Worm (Caenorhabditis elegans) whole organism, L3 larva: ENCODE results near the gene hpo-6.
A peak's percentile ranks its signal among the peaks of the same experiment; 100 is the strongest.

Experiments used
- R02D3.7 ChIP-seq: fragments of 150-350 bp; optimal IDR thresholded peaks from 2 replicates; lab custom pipeline; 2014; ENCODE audit warnings: missing biosample characterization, missing genetic modification characterization
- ZK546.5 ChIP-seq: sonication (generic microtip); optimal IDR thresholded peaks from 2 replicates; lab custom pipeline; 2017; ENCODE audit warnings: missing biosample characterization, missing genetic modification characterization
- aly-2 ChIP-seq: fragments of 150-350 bp; optimal IDR thresholded peaks from 2 replicates; lab custom pipeline; 2014; ENCODE audit warnings: missing biosample characterization, missing genetic modification characterization
- ama-1 ChIP-seq: fragments of 150-350 bp; optimal IDR thresholded peaks from 2 replicates; lab custom pipeline; 2018
- ceh-16 ChIP-seq: sonication (generic microtip); optimal IDR thresholded peaks from 2 replicates; lab custom pipeline; 2017; ENCODE audit warnings: missing biosample characterization, missing genetic modification characterization
- ceh-28 ChIP-seq: fragments of 150-350 bp; optimal IDR thresholded peaks from 2 replicates; lab custom pipeline; 2014; ENCODE audit warnings: missing biosample characterization, missing genetic modification reagents, missing genetic modification characterization
- ceh-82 ChIP-seq: fragments of 150-350 bp; optimal IDR thresholded peaks from 2 replicates; lab custom pipeline; 2014; ENCODE audit warnings: missing biosample characterization, missing genetic modification characterization
- ceh-9 ChIP-seq: sonication (generic microtip); optimal IDR thresholded peaks from 2 replicates; lab custom pipeline; 2018; ENCODE audit warnings: missing biosample characterization, missing genetic modification characterization
- daf-12 ChIP-seq: fragments of 150-350 bp; optimal IDR thresholded peaks from 2 replicates; lab custom pipeline; 2014; ENCODE audit warnings: missing biosample characterization, missing genetic modification reagents, missing genetic modification characterization
- egl-27 ChIP-seq: sonication (generic microtip); optimal IDR thresholded peaks from 4 replicates; lab custom pipeline; 2017; ENCODE audit warnings: missing biosample characterization, missing genetic modification reagents, missing genetic modification characterization
- egl-5 ChIP-seq: fragments of 150-350 bp; optimal IDR thresholded peaks from 2 replicates; lab custom pipeline; 2017; ENCODE audit warnings: missing biosample characterization, missing genetic modification reagents, missing genetic modification characterization, inconsistent platforms
- elt-1 ChIP-seq: fragments of 150-350 bp; optimal IDR thresholded peaks from 2 replicates; lab custom pipeline; 2014; ENCODE audit warnings: missing biosample characterization, missing genetic modification characterization
- elt-2 ChIP-seq: sonication (generic microtip); optimal IDR thresholded peaks from 2 replicates; lab custom pipeline; 2016; ENCODE audit warnings: missing genetic modification reagents, mild to moderate bottlenecking, missing genetic modification characterization, missing compliant biosample characterization
- elt-3 ChIP-seq, 3 experiments: fragments of 150-350 bp in 1 of 3; sonication (generic microtip) in 2 of 3; optimal IDR thresholded peaks; 2 replicates in 2 of 3; 4 replicates in 1 of 3; lab custom pipeline; 2014 to 2017; ENCODE audit warnings: missing biosample characterization in 3 of 3, missing genetic modification characterization in 3 of 3
- eor-1 ChIP-seq, 2 experiments: fragments of 150-350 bp; optimal IDR thresholded peaks; 2 replicates each; lab custom pipeline; 2014 to 2018; ENCODE audit warnings: missing biosample characterization in 2 of 2, missing genetic modification characterization in 2 of 2
- fkh-10 ChIP-seq: sonication (generic microtip); optimal IDR thresholded peaks from 2 replicates; lab custom pipeline; 2017; ENCODE audit warnings: missing biosample characterization, missing genetic modification reagents, missing genetic modification characterization
- fkh-2 ChIP-seq: fragments of 150-350 bp; optimal IDR thresholded peaks from 2 replicates; lab custom pipeline; 2014; ENCODE audit warnings: missing biosample characterization, missing genetic modification reagents, missing genetic modification characterization
- hmg-11 ChIP-seq: sonication (generic microtip); optimal IDR thresholded peaks from 2 replicates; lab custom pipeline; 2016; ENCODE audit warnings: missing genetic modification characterization, missing compliant biosample characterization
- jun-1 ChIP-seq: fragments of 150-350 bp; optimal IDR thresholded peaks from 2 replicates; lab custom pipeline; 2014; ENCODE audit warnings: missing biosample characterization, missing genetic modification reagents, missing genetic modification characterization
- lin-15B ChIP-seq: fragments of 150-350 bp; optimal IDR thresholded peaks from 2 replicates; lab custom pipeline; 2014; ENCODE audit warnings: missing biosample characterization, missing genetic modification characterization
- lsy-12 ChIP-seq: sonication (generic microtip); optimal IDR thresholded peaks from 2 replicates; lab custom pipeline; 2016; ENCODE audit warnings: mild to moderate bottlenecking, missing genetic modification characterization, missing compliant biosample characterization
- mml-1 ChIP-seq: fragments of 150-350 bp; sonication (generic microtip); optimal IDR thresholded peaks from 3 replicates; lab custom pipeline; 2014; ENCODE audit warnings: missing biosample characterization, missing genetic modification characterization
- nfya-1 ChIP-seq: sonication (generic microtip); optimal IDR thresholded peaks from 2 replicates; lab custom pipeline; 2017; ENCODE audit warnings: missing genetic modification characterization, mild to moderate bottlenecking, missing compliant biosample characterization, antibody characterized with exemption, moderate library complexity; ENCODE audit not compliant: insufficient read depth
- nhr-11 ChIP-seq: fragments of 150-350 bp; optimal IDR thresholded peaks from 2 replicates; lab custom pipeline; 2014; ENCODE audit warnings: missing biosample characterization, missing genetic modification characterization
- nhr-12 ChIP-seq: fragments of 150-350 bp; optimal IDR thresholded peaks from 2 replicates; lab custom pipeline; 2014; ENCODE audit warnings: missing biosample characterization, missing genetic modification characterization
- nhr-23 ChIP-seq: fragments of 150-350 bp; optimal IDR thresholded peaks from 2 replicates; lab custom pipeline; 2014; ENCODE audit warnings: missing biosample characterization, missing genetic modification reagents, missing genetic modification characterization
- nhr-25 ChIP-seq: sonication (generic microtip); optimal IDR thresholded peaks from 2 replicates; lab custom pipeline; 2017; ENCODE audit warnings: missing biosample characterization, missing genetic modification characterization
- nhr-28 ChIP-seq: fragments of 150-350 bp; optimal IDR thresholded peaks from 2 replicates; lab custom pipeline; 2014; ENCODE audit warnings: missing biosample characterization, missing genetic modification characterization
- nhr-43 ChIP-seq: sonication (generic microtip); optimal IDR thresholded peaks from 2 replicates; lab custom pipeline; 2016; ENCODE audit warnings: mild to moderate bottlenecking, missing genetic modification characterization, missing compliant biosample characterization; ENCODE audit not compliant: poor library complexity, severe bottlenecking
- nhr-67 ChIP-seq: fragments of 150-350 bp; optimal IDR thresholded peaks from 2 replicates; lab custom pipeline; 2014; ENCODE audit warnings: missing biosample characterization, missing genetic modification characterization
- nhr-76 ChIP-seq: fragments of 150-350 bp; sonication (generic microtip); optimal IDR thresholded peaks from 5 replicates; lab custom pipeline; 2014; ENCODE audit warnings: missing biosample characterization, missing genetic modification characterization
- nhr-77 ChIP-seq: fragments of 150-350 bp; optimal IDR thresholded peaks from 2 replicates; lab custom pipeline; 2014; ENCODE audit warnings: missing biosample characterization, missing genetic modification characterization
- pha-4 ChIP-seq: fragments of 150-350 bp; optimal IDR thresholded peaks from 2 replicates; lab custom pipeline; 2014; ENCODE audit warnings: missing biosample characterization, missing genetic modification reagents, missing genetic modification characterization
- pqm-1 ChIP-seq: fragments of 150-350 bp; optimal IDR thresholded peaks from 2 replicates; lab custom pipeline; 2017; ENCODE audit warnings: missing biosample characterization, missing genetic modification characterization, inconsistent platforms
- skn-1 ChIP-seq: fragments of 150-350 bp; optimal IDR thresholded peaks from 2 replicates; lab custom pipeline; 2014; ENCODE audit warnings: missing biosample characterization, missing genetic modification characterization
- snpc-4 ChIP-seq: fragments of 150-350 bp; optimal IDR thresholded peaks from 2 replicates; lab custom pipeline; 2014; ENCODE audit warnings: missing biosample characterization, missing genetic modification characterization
- tbx-2 ChIP-seq: sonication (generic microtip); optimal IDR thresholded peaks from 2 replicates; lab custom pipeline; 2016; ENCODE audit warnings: mild to moderate bottlenecking, missing genetic modification characterization, missing compliant biosample characterization
- unc-62 ChIP-seq: fragments of 150-350 bp; sonication (generic microtip); optimal IDR thresholded peaks from 4 replicates; lab custom pipeline; 2014; ENCODE audit warnings: missing biosample characterization, missing genetic modification reagents, missing genetic modification characterization
- zag-1 ChIP-seq: fragments of 150-350 bp; optimal IDR thresholded peaks from 2 replicates; lab custom pipeline; 2014; ENCODE audit warnings: missing biosample characterization, missing genetic modification characterization
- ztf-4 ChIP-seq: fragments of 150-350 bp; optimal IDR thresholded peaks from 2 replicates; lab custom pipeline; 2014; ENCODE audit warnings: missing biosample characterization, missing genetic modification characterization

hpo-6 gene

DNA sequence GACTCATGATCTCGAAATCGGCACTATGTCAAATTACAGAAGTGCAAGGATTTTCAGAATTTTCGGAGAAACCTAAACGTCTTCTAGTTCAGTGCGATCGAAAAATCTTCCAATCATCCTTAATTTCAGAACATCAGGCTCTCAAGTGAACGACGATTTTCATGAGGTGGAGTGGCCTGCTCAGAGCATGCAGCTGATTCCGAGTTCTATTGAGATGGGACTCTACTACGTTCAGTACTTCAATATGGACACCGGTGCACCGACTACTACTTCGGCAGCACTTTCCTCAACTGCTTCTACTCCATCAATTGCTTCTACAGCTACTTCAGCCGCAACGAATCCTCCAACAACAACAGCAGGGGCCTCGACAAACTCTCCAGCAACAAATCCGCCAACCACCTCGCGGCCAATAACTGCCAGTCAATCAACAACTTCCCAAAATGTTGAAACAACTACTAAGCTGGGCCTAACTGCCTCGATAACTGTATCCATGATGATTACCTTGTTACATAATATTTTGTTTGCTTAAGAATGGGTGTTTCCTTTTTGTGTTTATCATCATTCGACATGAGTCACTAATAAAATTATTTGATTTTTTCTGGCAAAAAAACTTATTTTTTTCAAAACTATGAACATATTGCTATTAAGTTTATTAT is 1.6 kb downstream of the hpo-6 start, which contains the start of gene Y41D4B.15:
Gene Y41D4B.15, plus strand, starts transcription at position 606 of the 656 bp plus-strand sequence.
- TF ChIP-seq ceh-28 (tag; lab: Kevin White, UChicago) (no peak), nhr-11 (tag; lab: Kevin White, UChicago) (no peak), nhr-43 (tag; lab: Kevin White, UChicago) (no peak), fkh-10 (no peak), R02D3.7 (tag; lab: Kevin White, UChicago) (no peak), zag-1 (tag; lab: Kevin White, UChicago) (no peak), nhr-23 (tag; lab: Kevin White, UChicago) (no peak), nhr-12 (tag; lab: Kevin White, UChicago) (no peak)

DNA sequence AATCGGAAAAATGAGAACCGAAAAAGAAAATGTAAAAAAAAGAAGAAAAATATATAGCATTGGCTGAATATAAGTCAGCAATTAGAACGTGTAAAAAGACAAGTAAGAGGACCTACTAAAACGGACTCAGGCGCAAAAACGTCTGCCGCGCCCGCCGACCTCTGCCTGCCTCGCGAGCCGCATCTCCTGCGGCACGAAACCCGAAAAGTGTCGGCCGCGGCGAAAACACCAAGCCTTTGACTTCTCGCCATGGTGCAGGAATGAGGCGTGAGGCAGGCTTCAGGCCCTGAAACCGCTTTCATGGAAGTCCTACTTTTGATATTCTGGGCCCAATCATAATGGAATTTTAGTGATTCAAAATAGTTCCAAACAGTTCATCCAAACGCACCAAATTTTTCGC is 3.7 kb downstream of the hpo-6 start:
- TF ChIP-seq nhr-11 (tag; lab: Kevin White, UChicago) (no peak), ama-1 (no peak), ceh-82 (tag; lab: Kevin White, UChicago) (no peak), ceh-16 (tag; lab: Kevin White, UChicago) (no peak), lsy-12 (tag; lab: Kevin White, UChicago) (no peak), fkh-2 (tag; lab: Kevin White, UChicago) (no peak), tbx-2 (tag; lab: Kevin White, UChicago) (no peak), egl-27 (tag; lab: Kevin White, UChicago) (no peak), ztf-4 (tag; lab: Kevin White, UChicago) (no peak), nhr-28 (tag; lab: Kevin White, UChicago) (no peak), pha-4 (no peak), eor-1 (tag; optimal IDR thresholded peaks at IDR 0.05; lab: Kevin White, UChicago) (no peak), ceh-9 (tag; lab: Kevin White, UChicago) (no peak), nhr-12 (tag; lab: Kevin White, UChicago) (no peak), ZK546.5 (tag; lab: Kevin White, UChicago) (no peak)

ce11 chrIV:1567577-1567976 is 5.6 kb downstream of the hpo-6 start:
- no peak for TF ChIP-seq lin-15B (tag; lab: Kevin White, UChicago)
- peak; percentile 96 for TF ChIP-seq nfya-1 (tag; lab: Kevin White, UChicago)

DNA sequence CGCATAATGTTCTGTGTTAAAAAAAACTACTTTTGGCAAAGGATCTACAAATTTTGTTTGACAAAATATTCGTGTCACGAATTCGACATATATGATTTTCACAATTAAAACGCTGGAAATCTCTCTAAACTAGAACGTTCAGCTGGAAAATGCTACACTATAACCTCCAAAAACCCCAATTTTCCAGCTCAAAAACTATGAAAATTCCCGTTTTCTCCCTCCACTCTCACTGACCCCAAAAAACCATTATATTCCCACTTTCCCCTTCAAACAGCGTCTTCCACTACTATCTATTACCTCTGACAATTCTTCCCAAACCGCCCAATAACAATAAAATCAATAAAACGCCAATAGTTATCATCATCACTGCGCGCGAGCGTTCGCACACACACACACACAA is 14.7 kb downstream of the hpo-6 start, which contains the start of gene Y41D4B.14:
Gene Y41D4B.14, plus strand, starts transcription at position 301 of the 400 bp plus-strand sequence.
- TF ChIP-seq nhr-43 (tag; lab: Kevin White, UChicago) (no peak), nhr-76 (tag; lab: Kevin White, UChicago) (no peak), nhr-23 (tag; lab: Kevin White, UChicago) (no peak), unc-62 (GFP tag; lab: Kevin White, UChicago) (no peak), nhr-77 (no peak), fkh-10 (no peak), mml-1 (no peak), snpc-4 (no peak), fkh-2 (tag; lab: Kevin White, UChicago) (no peak), ztf-4 (tag; lab: Kevin White, UChicago) (no peak), pqm-1 (no peak), nhr-67 (tag; lab: Kevin White, UChicago) (no peak), nhr-11 (tag; lab: Kevin White, UChicago) (no peak)

DNA sequence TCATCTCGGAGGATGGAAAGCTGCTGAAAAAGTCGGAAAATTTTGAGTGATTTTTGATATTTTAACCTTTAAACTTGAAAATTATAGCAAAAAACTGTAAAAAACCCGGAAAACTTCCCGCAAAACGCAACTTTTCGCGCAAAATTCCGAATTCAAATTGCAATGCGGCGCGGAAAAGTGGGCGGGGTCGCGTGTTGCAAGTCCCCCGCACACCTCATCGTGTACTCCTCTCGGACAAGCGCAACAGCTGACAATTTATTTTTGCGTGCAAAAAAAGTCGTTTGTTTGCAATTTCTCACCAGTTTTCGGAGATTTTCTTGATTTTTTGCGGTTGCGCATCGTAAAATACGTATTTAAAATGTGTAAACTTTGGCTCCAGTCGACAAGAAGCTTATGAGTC is 33.8 kb downstream of the hpo-6 start, which contains the start of gene npp-8:
Gene npp-8, minus strand, starts transcription at position 23 of the 400 bp plus-strand sequence.
- no peak for TF ChIP-seq nhr-67 (tag; lab: Kevin White, UChicago)
- no peak for TF ChIP-seq eor-1 (tag; optimal IDR thresholded peaks at IDR 0.05; lab: Kevin White, UChicago)
- no peak for TF ChIP-seq daf-12 (tag; lab: Kevin White, UChicago)
- TF ChIP-seq nfya-1 (tag; lab: Kevin White, UChicago): peak; percentile 82
- no peak for TF ChIP-seq unc-62 (GFP tag; lab: Kevin White, UChicago)
- peak; percentile 31 for TF ChIP-seq ceh-16 (tag; lab: Kevin White, UChicago)
- peak; percentile 93 for TF ChIP-seq hmg-11 (tag; lab: Kevin White, UChicago)
- no peak for TF ChIP-seq nhr-43 (tag; lab: Kevin White, UChicago)
- TF ChIP-seq nhr-11 (tag; lab: Kevin White, UChicago): no peak
- peak; percentile 6 for TF ChIP-seq egl-27 (tag; lab: Kevin White, UChicago)
- peak; percentile 33 for TF ChIP-seq jun-1 (tag; lab: Kevin White, UChicago)
- no peak for TF ChIP-seq egl-5 (tag; lab: Kevin White, UChicago)
- TF ChIP-seq elt-3 (tag; optimal IDR thresholded peaks at IDR 0.05; lab: Kevin White, UChicago): no peak
- TF ChIP-seq pqm-1: no peak
- peak; percentile 74 for TF ChIP-seq nhr-25
- peak; percentile 67 for TF ChIP-seq ceh-28 (tag; lab: Kevin White, UChicago)
- TF ChIP-seq lsy-12 (tag; lab: Kevin White, UChicago): peak; percentile 86
- peak; percentile 16 for TF ChIP-seq ceh-82 (tag; lab: Kevin White, UChicago)
- no peak for TF ChIP-seq elt-1
- TF ChIP-seq nhr-23 (tag; lab: Kevin White, UChicago): peak; percentile 77
- TF ChIP-seq skn-1 (tag; lab: Kevin White, UChicago): peak; percentile 73
- TF ChIP-seq tbx-2 (tag; lab: Kevin White, UChicago): peak; percentile 61
- TF ChIP-seq pha-4: peak; percentile 84
- TF ChIP-seq fkh-10: no peak
- TF ChIP-seq R02D3.7 (tag; lab: Kevin White, UChicago): peak; percentile 55
- peak; percentile 64 for TF ChIP-seq elt-2
- peak; percentile 52 for TF ChIP-seq ama-1
- TF ChIP-seq aly-2: no peak
- no peak for TF ChIP-seq nhr-28 (tag; lab: Kevin White, UChicago)
- TF ChIP-seq snpc-4: peak; percentile 61
